Worm (Caenorhabditis elegans): ENCODE measurements around the gene glr-2.

Gene glr-2

DNA sequence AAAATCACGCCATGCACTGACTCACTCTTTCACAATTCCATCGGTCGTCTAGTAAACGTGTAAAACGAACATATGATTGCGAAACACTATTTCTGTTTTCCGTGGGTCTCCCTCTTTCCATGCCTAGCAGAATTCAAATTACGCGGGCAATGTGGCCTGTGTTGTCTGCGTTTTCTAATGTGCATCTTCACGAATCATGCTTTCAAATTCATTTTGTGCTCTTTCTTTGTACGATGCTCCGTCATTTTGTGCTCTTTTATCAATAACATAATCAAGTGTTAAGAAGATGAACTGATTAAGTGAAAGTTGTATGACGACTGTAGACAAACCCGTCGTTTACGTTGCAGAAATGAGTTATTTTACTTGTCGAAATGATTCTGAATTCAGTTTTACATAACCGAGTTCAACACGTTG lies 21.1 kb upstream of the glr-2 start:
- TF ChIP-seq die-1 (tag; optimal IDR thresholded peaks at IDR 0.05) (no peak), attf-5 (GFP tag; optimal IDR thresholded peaks at IDR 0.05) (peak; percentile 92), lsl-1 (GFP tag; optimal IDR thresholded peaks at IDR 0.05) (no peak), C06A6.2 (GFP tag; conservative IDR thresholded peaks at IDR 0.05) (no peak), let-526 (GFP tag; IDR thresholded peaks at IDR 0.05) (no peak), rec-8 (tag; optimal IDR thresholded peaks at IDR 0.05) (no peak), cebp-2 (GFP tag; IDR thresholded peaks at IDR 0.05) (no peak), ztf-28 (GFP tag; IDR thresholded peaks at IDR 0.05) (no peak), F57C9.4 (tag; optimal IDR thresholded peaks at IDR 0.05) (no peak), B0336.3 (GFP tag; IDR thresholded peaks at IDR 0.05) (0 out of 2 replicates have a peak, but pooled peaks have one; percentile 20), hlh-12 (tag; optimal IDR thresholded peaks at IDR 0.05) (no peak), efl-1 (GFP tag; optimal IDR thresholded peaks at IDR 0.05) (peak; percentile 1), egl-44 (GFP tag; IDR thresholded peaks at IDR 0.05) (no peak), sptf-2 (GFP tag; optimal IDR thresholded peaks at IDR 0.05) (no peak), ztf-3 (GFP tag; optimal IDR thresholded peaks at IDR 0.05) (no peak), aptf-2 (GFP tag; conservative IDR thresholded peaks at IDR 0.05) (no peak), ztf-6 (GFP tag; IDR thresholded peaks at IDR 0.05) (no peak), madf-10 (tag; optimal IDR thresholded peaks at IDR 0.05) (no peak), F55B11.4 (tag; optimal IDR thresholded peaks at IDR 0.05; ENCODE audit: borderline replicate concordance, insufficient read depth) (no peak), hlh-26 (GFP tag; conservative IDR thresholded peaks at IDR 0.05) (no peak), atf-7 (tag; optimal IDR thresholded peaks at IDR 0.05) (peak; percentile 42), pbrm-1 (GFP tag; IDR thresholded peaks at IDR 0.05) (no peak), lin-26 (GFP tag; IDR thresholded peaks at IDR 0.05) (no peak), ztf-26 (tag; optimal IDR thresholded peaks at IDR 0.05) (no peak), T07F8.4 (tag; optimal IDR thresholded peaks at IDR 0.05) (no peak), repo-1 (tag; optimal IDR thresholded peaks at IDR 0.05) (no peak), F22D6.2 (tag; optimal IDR thresholded peaks at IDR 0.05) (no peak), dox-1 (GFP tag; IDR thresholded peaks at IDR 0.05) (peak; percentile 65), lsy-27 (tag; optimal IDR thresholded peaks at IDR 0.05; ENCODE audit: borderline replicate concordance, insufficient read depth) (no peak), akir-1 (GFP tag; optimal IDR thresholded peaks at IDR 0.05) (no peak), hrde-1 (tag; optimal IDR thresholded peaks at IDR 0.05; ENCODE audit: borderline replicate concordance) (no peak), egrh-3 (GFP tag; IDR thresholded peaks at IDR 0.05) (no peak), aptf-3 (GFP tag; IDR thresholded peaks at IDR 0.05) (no peak), lag-1 (GFP tag; IDR thresholded peaks at IDR 0.05) (no peak), dpl-1 (GFP tag; optimal IDR thresholded peaks at IDR 0.05) (no peak), athp-1 (tag; optimal IDR thresholded peaks at IDR 0.05) (no peak), D2030.7 (GFP tag; IDR thresholded peaks at IDR 0.05) (no peak), ceh-100 (GFP tag; IDR thresholded peaks at IDR 0.05) (no peak), ztf-18 (tag; optimal IDR thresholded peaks at IDR 0.05) (peak; percentile 54), lin-54 (GFP tag; optimal IDR thresholded peaks at IDR 0.05) (peak; percentile 61), F39B2.1 (GFP tag; IDR thresholded peaks at IDR 0.05) (no peak), gei-17 (GFP tag; optimal IDR thresholded peaks at IDR 0.05) (no peak), F52B5.7 (tag; optimal IDR thresholded peaks at IDR 0.05) (no peak), B0035.1 (tag; optimal IDR thresholded peaks at IDR 0.05) (no peak), B0261.1 (tag; optimal IDR thresholded peaks at IDR 0.05) (no peak), nhr-80 (tag; optimal IDR thresholded peaks at IDR 0.05) (peak; percentile 98), nhr-179 (tag; optimal IDR thresholded peaks at IDR 0.05) (no peak), mes-4 (tag; optimal IDR thresholded peaks at IDR 0.05) (no peak), madf-6 (GFP tag; IDR thresholded peaks at IDR 0.05) (no peak), bed-2 (GFP tag; IDR thresholded peaks at IDR 0.05) (no peak)
